Worm (Caenorhabditis elegans) whole organism, midembryonic: ENCODE results near the gene lin-9.

Experiments used
- T22C8.4 ChIP-seq: fragments of 200-800 bp; sonication (Bioruptor generic); IDR thresholded peaks from 2 replicates; pipeline ENCODE4 v1.3.6; 2022; ENCODE audit warnings: missing genetic modification characterization, missing compliant biosample characterization
- cog-1 ChIP-seq: sonication (generic microtip); optimal IDR thresholded peaks from 2 replicates; lab custom pipeline; 2016; ENCODE audit warnings: missing genetic modification characterization, missing compliant biosample characterization
- flt-1 ChIP-seq: fragments of 200-800 bp; sonication (Bioruptor generic); IDR thresholded peaks from 2 replicates; pipeline ENCODE4 v1.3.6; 2022; ENCODE audit warnings: missing genetic modification characterization, missing compliant biosample characterization
- klf-2 ChIP-seq: fragments of 200-800 bp; sonication (Bioruptor generic); conservative IDR thresholded peaks from 2 replicates; pipeline ENCODE4 v1.3.6; 2022; ENCODE audit warnings: missing genetic modification reagents, missing genetic modification characterization, missing compliant biosample characterization
- ref-1 ChIP-seq: fragments of 200-800 bp; sonication (Bioruptor generic); conservative IDR thresholded peaks from 2 replicates; pipeline ENCODE4 v1.3.6; 2022; ENCODE audit warnings: missing genetic modification reagents, missing genetic modification characterization, missing compliant biosample characterization
- ztf-23 ChIP-seq: fragments of 200-800 bp; sonication (Bioruptor generic); IDR thresholded peaks from 2 replicates; pipeline ENCODE4 v1.3.6; 2022; ENCODE audit warnings: missing genetic modification reagents, missing genetic modification characterization, missing compliant biosample characterization

DNA sequence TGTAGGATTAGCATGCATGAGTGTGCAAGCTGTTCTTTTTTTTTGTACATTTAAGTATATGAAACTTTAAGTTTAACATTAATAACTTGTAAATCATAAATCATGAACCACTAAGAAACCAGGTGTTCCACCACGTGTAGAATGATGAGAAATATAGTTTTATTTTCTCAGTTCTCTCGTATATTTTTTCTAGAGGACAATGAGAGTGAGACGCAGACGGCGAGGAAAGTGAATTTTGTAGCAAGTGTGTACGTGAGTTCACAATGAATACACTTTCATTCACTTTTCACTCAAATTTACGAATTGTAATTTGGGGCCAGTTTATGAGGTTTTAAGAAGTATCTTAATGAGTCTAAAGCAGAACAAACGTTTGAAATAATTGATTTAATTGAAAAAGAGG is 22.6 kb upstream of the lin-9 start:
- TF ChIP-seq T22C8.4 (GFP tag; lab: Robert Waterston, UW) (no peak), klf-2 (no peak), ztf-23 (GFP tag; lab: Robert Waterston, UW) (no peak), flt-1 (GFP tag; lab: Robert Waterston, UW) (no peak), ref-1 (GFP tag; lab: Robert Waterston, UW) (no peak), cog-1 (no peak)
